Worm (Caenorhabditis elegans) whole organism, L3 larva: Measurements from ENCODE around the gene C48B4.7.

Source experiments
- R02D3.7 ChIP-seq: fragments of 150-350 bp; optimal IDR thresholded peaks from 2 replicates; lab custom pipeline; 2014; ENCODE audit warnings: missing biosample characterization, missing genetic modification characterization
- ZK546.5 ChIP-seq: sonication (generic microtip); optimal IDR thresholded peaks from 2 replicates; lab custom pipeline; 2017; ENCODE audit warnings: missing biosample characterization, missing genetic modification characterization
- aly-2 ChIP-seq: fragments of 150-350 bp; optimal IDR thresholded peaks from 2 replicates; lab custom pipeline; 2014; ENCODE audit warnings: missing biosample characterization, missing genetic modification characterization
- ama-1 ChIP-seq: fragments of 150-350 bp; optimal IDR thresholded peaks from 2 replicates; lab custom pipeline; 2018
- ceh-16 ChIP-seq: sonication (generic microtip); optimal IDR thresholded peaks from 2 replicates; lab custom pipeline; 2017; ENCODE audit warnings: missing biosample characterization, missing genetic modification characterization
- ceh-28 ChIP-seq: fragments of 150-350 bp; optimal IDR thresholded peaks from 2 replicates; lab custom pipeline; 2014; ENCODE audit warnings: missing biosample characterization, missing genetic modification reagents, missing genetic modification characterization
- ceh-82 ChIP-seq: fragments of 150-350 bp; optimal IDR thresholded peaks from 2 replicates; lab custom pipeline; 2014; ENCODE audit warnings: missing biosample characterization, missing genetic modification characterization
- ceh-9 ChIP-seq: sonication (generic microtip); optimal IDR thresholded peaks from 2 replicates; lab custom pipeline; 2018; ENCODE audit warnings: missing biosample characterization, missing genetic modification characterization
- daf-12 ChIP-seq: fragments of 150-350 bp; optimal IDR thresholded peaks from 2 replicates; lab custom pipeline; 2014; ENCODE audit warnings: missing biosample characterization, missing genetic modification reagents, missing genetic modification characterization
- egl-5 ChIP-seq: fragments of 150-350 bp; optimal IDR thresholded peaks from 2 replicates; lab custom pipeline; 2017; ENCODE audit warnings: missing biosample characterization, missing genetic modification reagents, missing genetic modification characterization, inconsistent platforms
- elt-1 ChIP-seq: fragments of 150-350 bp; optimal IDR thresholded peaks from 2 replicates; lab custom pipeline; 2014; ENCODE audit warnings: missing biosample characterization, missing genetic modification characterization
- elt-2 ChIP-seq: sonication (generic microtip); optimal IDR thresholded peaks from 2 replicates; lab custom pipeline; 2016; ENCODE audit warnings: missing genetic modification reagents, mild to moderate bottlenecking, missing genetic modification characterization, missing compliant biosample characterization
- eor-1 ChIP-seq, 2 experiments: fragments of 150-350 bp; optimal IDR thresholded peaks; 2 replicates each; lab custom pipeline; 2014 to 2018; ENCODE audit warnings: missing biosample characterization in 2 of 2, missing genetic modification characterization in 2 of 2
- fkh-10 ChIP-seq: sonication (generic microtip); optimal IDR thresholded peaks from 2 replicates; lab custom pipeline; 2017; ENCODE audit warnings: missing biosample characterization, missing genetic modification reagents, missing genetic modification characterization
- fos-1 ChIP-seq: fragments of 150-350 bp; optimal IDR thresholded peaks from 2 replicates; lab custom pipeline; 2014; ENCODE audit warnings: missing biosample characterization, missing genetic modification characterization
- hmg-11 ChIP-seq: sonication (generic microtip); optimal IDR thresholded peaks from 2 replicates; lab custom pipeline; 2016; ENCODE audit warnings: missing genetic modification characterization, missing compliant biosample characterization
- jun-1 ChIP-seq: fragments of 150-350 bp; optimal IDR thresholded peaks from 2 replicates; lab custom pipeline; 2014; ENCODE audit warnings: missing biosample characterization, missing genetic modification reagents, missing genetic modification characterization
- lin-15B ChIP-seq: fragments of 150-350 bp; optimal IDR thresholded peaks from 2 replicates; lab custom pipeline; 2014; ENCODE audit warnings: missing biosample characterization, missing genetic modification characterization
- lin-39 ChIP-seq: fragments of 150-350 bp; optimal IDR thresholded peaks from 2 replicates; lab custom pipeline; 2018; ENCODE audit warnings: missing biosample characterization, missing genetic modification reagents, missing genetic modification characterization
- lsy-12 ChIP-seq: sonication (generic microtip); optimal IDR thresholded peaks from 2 replicates; lab custom pipeline; 2016; ENCODE audit warnings: mild to moderate bottlenecking, missing genetic modification characterization, missing compliant biosample characterization
- mdl-1 ChIP-seq: fragments of 150-350 bp; optimal IDR thresholded peaks from 2 replicates; lab custom pipeline; 2014; ENCODE audit warnings: missing biosample characterization, missing genetic modification characterization
- mml-1 ChIP-seq: fragments of 150-350 bp; sonication (generic microtip); optimal IDR thresholded peaks from 3 replicates; lab custom pipeline; 2014; ENCODE audit warnings: missing biosample characterization, missing genetic modification characterization
- nfya-1 ChIP-seq: sonication (generic microtip); optimal IDR thresholded peaks from 2 replicates; lab custom pipeline; 2017; ENCODE audit warnings: missing genetic modification characterization, mild to moderate bottlenecking, missing compliant biosample characterization, antibody characterized with exemption, moderate library complexity; ENCODE audit not compliant: insufficient read depth
- nhr-11 ChIP-seq: fragments of 150-350 bp; optimal IDR thresholded peaks from 2 replicates; lab custom pipeline; 2014; ENCODE audit warnings: missing biosample characterization, missing genetic modification characterization
- nhr-23 ChIP-seq: fragments of 150-350 bp; optimal IDR thresholded peaks from 2 replicates; lab custom pipeline; 2014; ENCODE audit warnings: missing biosample characterization, missing genetic modification reagents, missing genetic modification characterization
- nhr-25 ChIP-seq: sonication (generic microtip); optimal IDR thresholded peaks from 2 replicates; lab custom pipeline; 2017; ENCODE audit warnings: missing biosample characterization, missing genetic modification characterization
- nhr-28 ChIP-seq: fragments of 150-350 bp; optimal IDR thresholded peaks from 2 replicates; lab custom pipeline; 2014; ENCODE audit warnings: missing biosample characterization, missing genetic modification characterization
- nhr-43 ChIP-seq: sonication (generic microtip); optimal IDR thresholded peaks from 2 replicates; lab custom pipeline; 2016; ENCODE audit warnings: mild to moderate bottlenecking, missing genetic modification characterization, missing compliant biosample characterization; ENCODE audit not compliant: poor library complexity, severe bottlenecking
- nhr-76 ChIP-seq: fragments of 150-350 bp; sonication (generic microtip); optimal IDR thresholded peaks from 5 replicates; lab custom pipeline; 2014; ENCODE audit warnings: missing biosample characterization, missing genetic modification characterization
- nhr-77 ChIP-seq: fragments of 150-350 bp; optimal IDR thresholded peaks from 2 replicates; lab custom pipeline; 2014; ENCODE audit warnings: missing biosample characterization, missing genetic modification characterization
- pha-4 ChIP-seq: fragments of 150-350 bp; optimal IDR thresholded peaks from 2 replicates; lab custom pipeline; 2014; ENCODE audit warnings: missing biosample characterization, missing genetic modification reagents, missing genetic modification characterization
- pqm-1 ChIP-seq: fragments of 150-350 bp; optimal IDR thresholded peaks from 2 replicates; lab custom pipeline; 2017; ENCODE audit warnings: missing biosample characterization, missing genetic modification characterization, inconsistent platforms
- sea-2 ChIP-seq: fragments of 150-350 bp; sonication (generic microtip); optimal IDR thresholded peaks from 4 replicates; lab custom pipeline; 2014; ENCODE audit warnings: missing biosample characterization, missing genetic modification reagents, missing genetic modification characterization
- skn-1 ChIP-seq: fragments of 150-350 bp; optimal IDR thresholded peaks from 2 replicates; lab custom pipeline; 2014; ENCODE audit warnings: missing biosample characterization, missing genetic modification characterization
- snpc-4 ChIP-seq: fragments of 150-350 bp; optimal IDR thresholded peaks from 2 replicates; lab custom pipeline; 2014; ENCODE audit warnings: missing biosample characterization, missing genetic modification characterization
- tbx-2 ChIP-seq: sonication (generic microtip); optimal IDR thresholded peaks from 2 replicates; lab custom pipeline; 2016; ENCODE audit warnings: mild to moderate bottlenecking, missing genetic modification characterization, missing compliant biosample characterization
- unc-39 ChIP-seq: sonication (generic microtip); optimal IDR thresholded peaks from 4 replicates; lab custom pipeline; 2017; ENCODE audit warnings: missing biosample characterization, missing genetic modification characterization
- unc-62 ChIP-seq: fragments of 150-350 bp; sonication (generic microtip); optimal IDR thresholded peaks from 4 replicates; lab custom pipeline; 2014; ENCODE audit warnings: missing biosample characterization, missing genetic modification reagents, missing genetic modification characterization
- zag-1 ChIP-seq: fragments of 150-350 bp; optimal IDR thresholded peaks from 2 replicates; lab custom pipeline; 2014; ENCODE audit warnings: missing biosample characterization, missing genetic modification characterization

The C48B4.7 gene

ce11 chrIII:9556300-9556699 lies 2.9 kb downstream of the C48B4.7 start, which contains the start of gene ZK1098.11:
TSS of gene ZK1098.11 (plus strand) at chrIII:9556600.
- no peak for TF ChIP-seq unc-62
- no peak for TF ChIP-seq nhr-11 (tag; lab: Kevin White, UChicago)
- TF ChIP-seq elt-2 (tag; lab: Kevin White, UChicago): no peak
- no peak for TF ChIP-seq mdl-1
- no peak for TF ChIP-seq unc-39 (tag; lab: Kevin White, UChicago)
- TF ChIP-seq egl-5 (tag; lab: Kevin White, UChicago): no peak
- no peak for TF ChIP-seq nhr-43 (tag; lab: Kevin White, UChicago)
- TF ChIP-seq elt-1 (tag; lab: Kevin White, UChicago): no peak
- TF ChIP-seq ceh-9 (tag; lab: Kevin White, UChicago): no peak
- no peak for TF ChIP-seq nhr-25
- TF ChIP-seq nhr-77 (tag; lab: Kevin White, UChicago): no peak
- no peak for TF ChIP-seq nhr-76 (tag; lab: Kevin White, UChicago)
- TF ChIP-seq tbx-2 (tag; lab: Kevin White, UChicago): no peak
- TF ChIP-seq nhr-23 (tag; lab: Kevin White, UChicago): no peak
- no peak for TF ChIP-seq nfya-1 (tag; lab: Kevin White, UChicago)
- no peak for TF ChIP-seq fos-1 (tag; lab: Kevin White, UChicago)
- no peak for TF ChIP-seq mml-1 (tag; lab: Kevin White, UChicago)
- no peak for TF ChIP-seq ceh-28 (tag; lab: Kevin White, UChicago)
- no peak for TF ChIP-seq zag-1 (tag; lab: Kevin White, UChicago)

- TF ChIP-seq nhr-76 (tag; lab: Kevin White, UChicago) (no peak), R02D3.7 (tag; lab: Kevin White, UChicago) (peak; percentile 70), nfya-1 (tag; lab: Kevin White, UChicago) (peak; percentile 96), unc-62 (peak; percentile 70), ceh-28 (tag; lab: Kevin White, UChicago) (peak; percentile 90), nhr-77 (tag; lab: Kevin White, UChicago) (no peak), ceh-82 (tag; lab: Kevin White, UChicago) (peak; percentile 19), mdl-1 (peak; percentile 87), lin-39 (peak; percentile 85), pqm-1 (peak; percentile 23), pha-4 (tag; lab: Kevin White, UChicago) (peak; percentile 97), mml-1 (tag; lab: Kevin White, UChicago) (peak; percentile 87), skn-1 (peak; percentile 46), unc-39 (tag; lab: Kevin White, UChicago) (no peak), sea-2 (GFP tag; lab: Kevin White, UChicago) (peak; percentile 73), nhr-23 (tag; lab: Kevin White, UChicago) (peak; percentile 63), ZK546.5 (no peak), lsy-12 (tag; lab: Kevin White, UChicago) (peak; percentile 85), jun-1 (tag; lab: Kevin White, UChicago) (peak; percentile 27), elt-2 (tag; lab: Kevin White, UChicago) (peak; percentile 72), ceh-9 (tag; lab: Kevin White, UChicago) (no peak), ceh-16 (tag; lab: Kevin White, UChicago) (no peak), hmg-11 (tag; lab: Kevin White, UChicago) (peak; percentile 90), nhr-11 (tag; lab: Kevin White, UChicago) (no peak), lin-15B (tag; lab: Kevin White, UChicago) (peak; percentile 89), eor-1 (tag; optimal IDR thresholded peaks at IDR 0.05; lab: Kevin White, UChicago) (peak in 1 of 2 experiments; percentile 13), nhr-43 (tag; lab: Kevin White, UChicago) (peak; percentile 57), fkh-10 (GFP tag; lab: Kevin White, UChicago) (peak; percentile 44), daf-12 (tag; lab: Kevin White, UChicago) (no peak), nhr-28 (tag; lab: Kevin White, UChicago) (no peak), tbx-2 (tag; lab: Kevin White, UChicago) (peak; percentile 82), egl-5 (tag; lab: Kevin White, UChicago) (peak; percentile 88), aly-2 (tag; lab: Kevin White, UChicago) (no peak), nhr-25 (peak; percentile 56), ama-1 (lab: Kevin White, UChicago) (peak; percentile 58), snpc-4 (tag; lab: Kevin White, UChicago) (peak; percentile 90)
These were observed 13.1 kb downstream of the C48B4.7 start, which contains the start of gene unc-16 for ce11 chrIII:9546016-9546659. TSS of gene unc-16 (plus strand) at chrIII:9546258.
